Fruit fly (Drosophila melanogaster): ENCODE measurements around the gene mesh.
A peak's percentile ranks its signal among the peaks of the same experiment; 100 is the strongest.

Gene mesh

DNA sequence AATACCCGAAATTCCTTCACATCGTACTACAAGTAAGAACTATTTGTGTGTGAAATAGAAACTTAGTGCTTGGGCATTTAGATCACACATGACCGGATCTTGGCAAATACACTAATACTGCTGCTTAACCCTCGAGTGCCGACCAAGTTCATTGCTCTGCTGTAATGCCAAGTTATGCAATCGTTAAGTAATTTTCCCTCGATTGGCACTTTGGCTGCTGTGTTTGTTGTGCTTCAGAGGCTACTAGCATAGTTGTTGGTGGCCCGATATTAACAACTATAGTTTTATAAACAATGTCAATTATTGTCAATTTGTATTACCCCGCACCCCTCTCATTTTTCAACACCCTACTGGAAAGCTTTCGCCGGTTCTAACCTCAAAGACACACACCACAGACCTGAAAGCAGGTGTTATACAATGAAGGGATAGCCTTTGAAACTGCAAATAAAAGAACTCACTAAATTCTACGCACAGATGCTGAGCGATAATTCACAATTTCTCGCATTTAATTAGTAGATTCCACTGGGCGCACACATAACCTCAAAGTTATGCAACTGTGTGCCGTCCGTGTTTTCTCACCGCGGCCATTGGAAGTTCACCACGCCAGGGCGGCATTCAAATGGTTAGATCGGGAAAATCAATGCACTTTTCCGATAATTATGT lies 22.8 kb upstream of the mesh start:
- peak; percentile 6 for TF ChIP-seq Sp1 (GFP tag; optimal IDR thresholded peaks at IDR 0.05)
- no peak for TF ChIP-seq woc (GFP tag; optimal IDR thresholded peaks at IDR 0.05)
- TF ChIP-seq Jra (GFP tag; optimal IDR thresholded peaks at IDR 0.05) = no peak
- TF ChIP-seq Rel (GFP tag; optimal IDR thresholded peaks at IDR 0.05) = no peak
- TF ChIP-seq Rel (tag; optimal IDR thresholded peaks at IDR 0.05) = peak; percentile 28
- TF ChIP-seq Myc (optimal IDR thresholded peaks at IDR 0.05) = peak; percentile 51
- TF ChIP-seq Dfd (GFP tag; optimal IDR thresholded peaks at IDR 0.05) = no peak
- no peak for TF ChIP-seq N (GFP tag; optimal IDR thresholded peaks at IDR 0.05)
- no peak for TF ChIP-seq brk (GFP tag; optimal IDR thresholded peaks at IDR 0.05)
- TF ChIP-seq tai (GFP tag; optimal IDR thresholded peaks at IDR 0.05) = no peak

DNA sequence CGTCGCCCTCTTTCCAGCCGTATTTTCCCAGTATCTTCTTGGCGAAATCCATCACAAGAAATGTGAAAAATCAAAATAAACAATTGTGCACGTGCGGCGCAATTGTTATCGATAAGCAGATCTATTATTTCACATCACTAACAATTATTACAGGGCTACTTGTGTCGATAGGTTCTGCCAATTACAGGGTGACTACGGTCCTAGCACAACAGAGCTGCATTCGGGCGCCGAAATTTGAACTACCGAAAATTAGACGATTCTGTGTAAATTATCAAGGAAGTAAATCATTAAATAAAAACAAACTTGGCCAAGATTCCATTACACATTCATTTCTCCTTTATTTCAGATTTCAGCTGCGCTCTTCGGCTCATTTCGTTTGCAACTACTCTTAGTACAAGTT lies 20.3 kb upstream of the mesh start, which contains the start of gene CG15561:
TSS of gene CG15561 (minus strand) at position 113 of the 400 bp plus-strand sequence.
- TF ChIP-seq fru (GFP tag; optimal IDR thresholded peaks at IDR 0.05) (no peak), GATAd (GFP tag; optimal IDR thresholded peaks at IDR 0.05) (no peak), HLH106 (tag; optimal IDR thresholded peaks at IDR 0.05) (peak; percentile 36), sage (GFP tag; optimal IDR thresholded peaks at IDR 0.05) (no peak), usp (GFP tag; optimal IDR thresholded peaks at IDR 0.05) (no peak), OdsH (GFP tag; optimal IDR thresholded peaks at IDR 0.05) (no peak), Hr83 (GFP tag; optimal IDR thresholded peaks at IDR 0.05; ENCODE audit: poor library complexity, severe bottlenecking) (peak; percentile 80), brk (GFP tag; optimal IDR thresholded peaks at IDR 0.05) (no peak), Vsx2 (GFP tag; optimal IDR thresholded peaks at IDR 0.05; ENCODE audit: partially characterized antibody) (no peak), Myc (optimal IDR thresholded peaks at IDR 0.05) (peak; percentile 27), Dif (GFP tag; optimal IDR thresholded peaks at IDR 0.05; ENCODE audit: partially characterized antibody) (no peak), Rel (GFP tag; optimal IDR thresholded peaks at IDR 0.05) (no peak), Rel (tag; optimal IDR thresholded peaks at IDR 0.05) (peak; percentile 45), sv (GFP tag; optimal IDR thresholded peaks at IDR 0.05) (no peak), ey (GFP tag; optimal IDR thresholded peaks at IDR 0.05) (no peak), psq (GFP tag; optimal IDR thresholded peaks at IDR 0.05) (no peak), foxo (GFP tag; optimal IDR thresholded peaks at IDR 0.05) (no peak)

DNA sequence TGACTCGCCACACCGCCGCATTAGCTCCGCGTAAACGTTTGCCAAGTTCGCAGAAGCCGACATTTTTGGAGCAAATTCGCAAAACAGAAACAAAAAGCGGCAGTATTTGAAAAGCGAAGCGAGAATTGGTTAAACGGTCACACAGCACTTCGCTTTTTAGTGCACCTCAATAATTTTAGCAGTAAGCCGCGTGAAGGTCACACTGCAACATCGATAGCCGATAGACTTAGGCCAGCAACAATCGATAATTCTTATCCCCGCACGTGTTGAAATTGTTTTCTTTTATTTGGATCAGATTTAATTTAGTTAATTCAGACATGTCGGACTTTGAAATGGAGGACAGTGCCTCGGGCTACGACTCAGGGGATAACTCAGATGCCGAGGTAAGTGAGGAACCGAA lies 17.7 kb upstream of the mesh start, which contains the start of the genes Zwilch and CG1542:
TSS of gene Zwilch (minus strand) at position 150 of the 400 bp plus-strand sequence.
TSS of gene CG1542 (plus strand) at position 232 of the 400 bp plus-strand sequence.
- TF ChIP-seq Myc (optimal IDR thresholded peaks at IDR 0.05) (peak; percentile 59), Sp1 (GFP tag; optimal IDR thresholded peaks at IDR 0.05) (no peak)

DNA sequence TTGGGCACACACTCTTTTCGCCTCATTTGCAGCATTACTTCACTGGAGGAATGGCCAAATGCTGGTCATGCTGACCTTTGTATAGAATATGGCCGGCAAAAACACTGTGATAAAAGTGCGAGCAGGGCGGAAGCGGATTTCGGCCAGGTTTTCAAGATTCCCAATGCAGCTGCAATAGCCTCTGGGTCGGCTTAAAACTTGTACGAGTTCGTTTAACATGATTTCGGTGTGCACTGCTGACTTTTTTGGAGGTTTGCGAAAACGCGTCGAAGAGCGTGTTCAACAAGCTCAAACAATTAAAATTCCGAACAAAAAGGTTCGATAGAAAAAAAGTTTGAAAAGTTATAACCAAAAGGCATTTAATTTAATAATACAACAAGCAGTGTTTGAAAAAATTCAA lies 15.1 kb upstream of the mesh start, which contains the start of gene chp:
TSS of gene chp (minus strand) at position 101 of the 400 bp plus-strand sequence.
- TF ChIP-seq lola (GFP tag; optimal IDR thresholded peaks at IDR 0.05) = no peak
- no peak for TF ChIP-seq pan (optimal IDR thresholded peaks at IDR 0.05)
- TF ChIP-seq Hr83 (GFP tag; optimal IDR thresholded peaks at IDR 0.05; ENCODE audit: poor library complexity, severe bottlenecking) = no peak
- no peak for TF ChIP-seq Hnf4 (GFP tag; optimal IDR thresholded peaks at IDR 0.05)
- no peak for TF ChIP-seq h (GFP tag; optimal IDR thresholded peaks at IDR 0.05)
- no peak for TF ChIP-seq Dfd (GFP tag; optimal IDR thresholded peaks at IDR 0.05)
- TF ChIP-seq brk (GFP tag; optimal IDR thresholded peaks at IDR 0.05) = no peak
- TF ChIP-seq Abd-B (GFP tag; optimal IDR thresholded peaks at IDR 0.05) = no peak
- TF ChIP-seq CG32264 (GFP tag; optimal IDR thresholded peaks at IDR 0.05) = no peak

DNA sequence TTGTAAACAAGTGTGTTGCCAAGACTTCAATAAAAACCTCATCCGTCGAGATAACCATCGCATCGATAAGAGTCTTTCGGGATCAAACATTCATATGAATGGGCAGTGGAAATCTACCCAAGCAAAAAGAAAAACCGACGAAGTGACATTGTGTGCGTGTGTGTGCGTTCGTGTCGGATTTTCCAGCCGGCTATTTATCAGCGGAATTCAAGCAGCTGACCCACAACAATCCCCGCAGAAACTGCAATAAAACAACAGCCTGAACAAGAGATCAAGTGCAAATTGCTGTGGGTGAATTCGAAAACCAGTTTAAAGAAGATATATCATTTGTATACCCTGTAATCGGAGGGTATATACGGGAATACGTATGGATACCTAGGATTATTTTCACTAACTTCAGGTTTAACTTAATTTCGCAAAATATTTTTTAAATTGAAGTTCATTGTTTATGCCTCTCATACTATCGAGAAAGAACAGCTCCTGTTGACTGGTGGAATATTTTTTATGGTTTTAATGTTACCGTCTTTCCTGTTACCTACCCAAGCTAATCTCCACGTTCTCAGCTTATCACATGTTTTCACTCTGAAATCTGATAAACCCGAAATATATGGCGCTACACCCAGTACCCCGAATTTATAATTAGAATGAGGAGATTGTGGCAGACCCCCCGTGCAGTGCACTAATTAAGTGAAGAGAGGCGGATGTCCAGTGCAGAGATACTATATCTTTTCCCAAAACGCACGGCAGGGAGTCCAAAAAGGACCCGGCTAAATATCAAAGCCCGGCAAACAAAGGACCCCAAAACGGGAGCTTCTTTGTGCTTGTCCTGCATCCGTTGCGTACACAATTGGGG lies 1.8 kb upstream of the mesh start:
- TF ChIP-seq OdsH (GFP tag; optimal IDR thresholded peaks at IDR 0.05) (peak; percentile 28), rgr (GFP tag; optimal IDR thresholded peaks at IDR 0.05) (peak; percentile 26), HLH106 (tag; optimal IDR thresholded peaks at IDR 0.05) (peak; percentile 39), h (GFP tag; optimal IDR thresholded peaks at IDR 0.05) (peak; percentile 56), Sp1 (GFP tag; optimal IDR thresholded peaks at IDR 0.05) (no peak), lola (GFP tag; optimal IDR thresholded peaks at IDR 0.05) (no peak), GATAd (GFP tag; optimal IDR thresholded peaks at IDR 0.05) (no peak), woc (GFP tag; optimal IDR thresholded peaks at IDR 0.05) (peak; percentile 27), fru (GFP tag; optimal IDR thresholded peaks at IDR 0.05) (peak; percentile 17), foxo (GFP tag; optimal IDR thresholded peaks at IDR 0.05) (peak in 1 of 2 experiments; percentile 41)
